Worm (Caenorhabditis elegans): Measurements from ENCODE around the gene F47D12.9.
A peak's percentile ranks its signal among the peaks of the same experiment; 100 is the strongest.

Gene F47D12.9

DNA sequence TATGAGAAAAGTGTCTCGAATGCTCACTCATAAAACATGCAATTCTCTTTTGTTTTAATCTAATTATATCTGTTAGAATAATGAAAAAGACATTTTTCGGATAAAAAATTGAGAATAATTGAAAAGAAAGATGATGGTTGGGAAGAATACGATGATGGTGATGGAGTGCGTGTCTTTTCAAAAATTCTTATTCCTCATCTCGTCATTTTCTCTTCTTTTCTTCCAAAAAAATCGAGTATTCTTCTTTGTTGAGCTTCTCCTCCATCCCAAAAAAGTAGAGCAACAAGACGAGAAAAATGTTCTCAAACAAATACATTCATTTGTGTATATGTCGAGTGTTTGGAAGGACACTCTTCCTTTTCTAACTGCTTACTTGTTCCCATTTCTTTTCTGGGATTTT lies 5.6 kb downstream of the F47D12.9 start:
- TF ChIP-seq sea-1 (GFP tag; conservative IDR thresholded peaks at IDR 0.05), result no peak
- TF ChIP-seq ceh-13 (GFP tag; optimal IDR thresholded peaks at IDR 0.05), result no peak
- TF ChIP-seq B0310.2 (tag; optimal IDR thresholded peaks at IDR 0.05), result no peak
- TF ChIP-seq scrt-1 (GFP tag; IDR thresholded peaks at IDR 0.05), result no peak
- no peak for TF ChIP-seq ama-1 (optimal IDR thresholded peaks at IDR 0.05)
- TF ChIP-seq tbx-37 (GFP tag; conservative IDR thresholded peaks at IDR 0.05), result no peak
- no peak for TF ChIP-seq hmg-4 (GFP tag; optimal IDR thresholded peaks at IDR 0.05)
- TF ChIP-seq hmbx-1 (tag; optimal IDR thresholded peaks at IDR 0.05), result no peak
- TF ChIP-seq flt-1 (GFP tag; IDR thresholded peaks at IDR 0.05), result no peak
- no peak for TF ChIP-seq ets-7 (tag; optimal IDR thresholded peaks at IDR 0.05)
- TF ChIP-seq F13C5.2 (tag; optimal IDR thresholded peaks at IDR 0.05), result no peak

DNA sequence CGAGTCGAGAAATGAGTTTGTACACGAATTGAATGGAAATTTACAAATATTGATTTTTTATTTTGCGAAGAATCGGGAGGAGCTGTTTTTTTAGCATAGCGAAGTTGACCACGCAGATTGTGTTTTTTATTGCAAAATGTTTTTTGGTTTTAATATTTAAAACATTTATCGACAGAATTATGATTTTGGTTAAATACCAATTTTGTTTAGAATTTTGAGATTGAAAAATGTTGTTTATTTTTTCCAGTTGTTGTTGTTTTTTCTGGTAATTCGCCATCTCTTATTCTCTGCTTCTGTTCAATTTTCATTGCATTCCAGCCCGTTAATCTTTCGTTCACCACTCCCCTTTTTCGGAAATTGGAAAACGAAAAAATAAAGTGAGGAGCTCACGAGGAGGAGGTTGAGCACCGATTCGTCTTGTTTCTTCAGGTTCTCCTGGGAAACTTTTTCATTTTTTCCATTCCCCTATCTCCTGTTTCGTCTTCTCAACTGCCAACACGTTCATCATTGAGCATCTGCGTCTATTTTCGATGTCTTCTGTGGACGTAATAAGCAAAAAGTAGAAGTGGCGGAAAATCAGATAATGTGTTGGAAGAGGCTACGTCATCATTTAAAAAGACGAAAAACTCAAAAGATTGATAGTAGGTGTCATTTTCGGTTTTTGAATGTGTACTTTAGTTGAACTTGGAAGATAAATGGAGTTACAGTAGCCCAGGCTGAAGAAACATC lies 7.0 kb downstream of the F47D12.9 start, which contains the start of gene F47D12.7:
Gene F47D12.7, minus strand, starts transcription at position 51 of the 729 bp plus-strand sequence.
- TF ChIP-seq hmbx-1 (tag; optimal IDR thresholded peaks at IDR 0.05), result no peak

DNA sequence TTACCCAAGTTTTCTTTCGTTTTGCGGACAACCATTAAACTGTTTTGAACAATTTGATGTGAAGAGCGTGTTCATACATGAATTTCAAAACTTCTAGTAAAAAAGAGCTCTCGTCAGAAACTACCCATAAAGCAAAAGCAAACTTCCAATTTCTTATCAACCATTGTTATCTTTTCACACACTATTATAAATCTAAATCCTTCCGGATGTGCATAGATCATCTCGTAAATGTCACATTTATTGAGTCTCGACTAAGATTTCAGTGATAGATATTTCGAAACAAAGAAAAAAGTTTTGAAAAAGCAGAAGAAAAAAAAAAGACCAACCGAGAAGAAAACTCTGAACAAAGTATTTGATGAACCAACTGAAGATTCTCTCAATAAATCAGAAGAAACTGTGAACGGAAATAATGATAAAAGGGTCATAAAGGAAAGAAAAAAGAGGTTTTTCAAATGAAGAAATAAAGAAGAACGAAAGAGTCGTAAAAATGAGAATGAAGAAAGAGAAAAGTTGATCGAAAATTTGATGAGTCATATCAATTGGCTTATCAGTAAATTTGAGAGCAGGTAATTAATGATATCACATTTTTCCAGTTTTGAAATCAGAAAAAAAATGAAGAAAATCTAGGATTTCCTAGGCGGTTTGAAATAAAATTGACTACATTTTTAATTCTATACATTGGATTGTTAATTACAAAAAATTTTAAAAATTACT lies 12.6 kb downstream of the F47D12.9 start:
- TF ChIP-seq B0310.2 (tag; optimal IDR thresholded peaks at IDR 0.05), result no peak
- no peak for TF ChIP-seq aly-1 (tag; optimal IDR thresholded peaks at IDR 0.05)
- TF ChIP-seq ceh-36 (tag; optimal IDR thresholded peaks at IDR 0.05), result no peak
- no peak for TF ChIP-seq pes-1 (GFP tag; IDR thresholded peaks at IDR 0.05)
- TF ChIP-seq tbx-37 (GFP tag; conservative IDR thresholded peaks at IDR 0.05), result no peak
- no peak for TF ChIP-seq F13C5.2 (tag; optimal IDR thresholded peaks at IDR 0.05)
- no peak for TF ChIP-seq tbx-11 (GFP tag; IDR thresholded peaks at IDR 0.05)
- TF ChIP-seq hmg-4 (GFP tag; optimal IDR thresholded peaks at IDR 0.05), result no peak
- no peak for TF ChIP-seq ets-7 (tag; optimal IDR thresholded peaks at IDR 0.05)
- no peak for TF ChIP-seq ama-1 (optimal IDR thresholded peaks at IDR 0.05)
- no peak for TF ChIP-seq tra-4 (tag; optimal IDR thresholded peaks at IDR 0.05)
- no peak for TF ChIP-seq ceh-13 (GFP tag; optimal IDR thresholded peaks at IDR 0.05)
- TF ChIP-seq flt-1 (GFP tag; IDR thresholded peaks at IDR 0.05), result no peak
- TF ChIP-seq hmbx-1 (tag; optimal IDR thresholded peaks at IDR 0.05), result no peak
- TF ChIP-seq sea-1 (GFP tag; conservative IDR thresholded peaks at IDR 0.05), result no peak
- no peak for TF ChIP-seq hnd-1 (tag; optimal IDR thresholded peaks at IDR 0.05)
- TF ChIP-seq scrt-1 (GFP tag; IDR thresholded peaks at IDR 0.05), result no peak

DNA sequence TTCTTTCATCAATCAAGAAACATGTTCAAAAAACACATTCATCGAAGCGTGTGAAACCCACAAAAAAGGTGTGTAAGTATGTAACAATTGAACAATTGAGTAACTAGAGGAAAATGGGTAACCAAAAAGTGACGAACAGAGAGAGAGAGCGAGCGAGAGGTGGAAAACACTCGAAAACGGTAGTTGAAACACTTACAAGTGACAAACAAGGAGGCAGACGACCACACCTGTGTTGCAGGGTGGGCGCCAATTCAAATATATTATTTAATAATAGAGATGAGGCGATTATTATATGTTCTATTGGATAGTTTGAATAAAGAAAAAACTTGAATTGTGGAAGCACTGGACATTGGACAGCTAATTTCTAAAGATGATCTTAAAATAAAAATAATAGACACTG lies 13.8 kb downstream of the F47D12.9 start:
- no peak for TF ChIP-seq hmbx-1 (tag; optimal IDR thresholded peaks at IDR 0.05)

DNA sequence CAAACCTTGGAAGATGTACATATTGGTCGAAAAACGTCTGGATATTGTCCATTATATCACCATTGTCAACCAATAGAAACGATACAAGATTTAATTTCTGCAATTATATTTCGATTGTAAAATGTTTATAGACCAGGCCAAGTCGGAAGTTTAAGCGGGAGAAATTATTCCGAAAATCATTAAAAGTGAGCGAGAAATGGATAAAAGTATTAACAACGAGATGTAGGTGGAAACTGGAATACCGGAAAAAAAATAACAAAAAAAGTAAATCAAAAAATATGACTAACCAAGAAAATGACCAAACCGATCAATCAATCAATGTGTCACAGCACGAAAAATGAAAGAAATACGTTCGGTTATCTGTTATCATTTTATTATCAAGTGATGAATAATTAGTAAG lies 16.0 kb downstream of the F47D12.9 start, which contains the start of gene F47D12.6:
Gene F47D12.6, minus strand, starts transcription at position 101 of the 400 bp plus-strand sequence.
- TF ChIP-seq ceh-13 (GFP tag; optimal IDR thresholded peaks at IDR 0.05) (no peak), hmg-4 (GFP tag; optimal IDR thresholded peaks at IDR 0.05) (no peak), tbx-11 (GFP tag; IDR thresholded peaks at IDR 0.05) (no peak), scrt-1 (GFP tag; IDR thresholded peaks at IDR 0.05) (no peak), sea-1 (GFP tag; conservative IDR thresholded peaks at IDR 0.05) (no peak), hnd-1 (tag; optimal IDR thresholded peaks at IDR 0.05) (no peak), tra-4 (tag; optimal IDR thresholded peaks at IDR 0.05) (no peak), tbx-37 (GFP tag; conservative IDR thresholded peaks at IDR 0.05) (no peak), B0310.2 (tag; optimal IDR thresholded peaks at IDR 0.05) (no peak), flt-1 (GFP tag; IDR thresholded peaks at IDR 0.05) (no peak)

DNA sequence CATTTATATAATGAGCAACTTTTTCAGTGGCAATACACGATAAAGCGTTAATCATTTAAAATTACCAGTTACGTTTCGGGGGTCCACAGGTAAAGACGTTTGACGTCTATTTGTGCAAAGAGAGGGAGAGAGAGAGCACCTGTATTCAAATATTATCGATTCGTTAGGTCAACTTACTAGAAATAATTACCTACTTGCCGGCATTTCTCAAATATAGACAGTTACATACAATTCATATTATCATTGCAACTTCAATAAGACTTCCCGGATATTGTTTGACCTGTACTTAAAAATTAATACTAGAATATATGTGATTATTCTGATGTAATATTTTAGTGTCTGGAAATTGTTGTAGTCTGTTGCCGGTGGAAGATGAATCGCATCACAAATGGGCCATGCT lies 17.3 kb downstream of the F47D12.9 start, which contains the start of gene gadr-3:
Gene gadr-3, minus strand, starts transcription at position 101 of the 400 bp plus-strand sequence.
- no peak for TF ChIP-seq sea-1 (GFP tag; conservative IDR thresholded peaks at IDR 0.05)
- TF ChIP-seq scrt-1 (GFP tag; IDR thresholded peaks at IDR 0.05), result no peak
- no peak for TF ChIP-seq hmg-4 (GFP tag; optimal IDR thresholded peaks at IDR 0.05)
- TF ChIP-seq flt-1 (GFP tag; IDR thresholded peaks at IDR 0.05), result no peak

DNA sequence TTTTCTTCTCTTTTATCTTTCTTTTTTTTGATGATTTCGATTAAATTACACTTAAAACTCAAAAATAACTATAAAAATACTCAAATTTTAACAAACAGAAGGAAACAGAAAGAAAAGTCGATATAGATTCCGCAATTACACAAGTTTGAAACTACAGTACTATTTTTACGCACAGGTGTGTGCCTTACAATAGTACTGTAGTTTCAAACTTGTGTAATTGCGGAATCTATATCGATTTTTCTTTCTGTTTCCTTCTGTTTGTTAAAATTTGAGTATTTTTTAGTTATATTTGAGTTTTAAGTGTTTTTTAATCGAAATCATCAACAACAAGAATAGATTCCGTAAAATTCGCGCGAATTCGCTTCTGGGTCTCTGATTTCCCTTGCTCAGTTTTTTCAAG lies 20.2 kb downstream of the F47D12.9 start:
- no peak for TF ChIP-seq ceh-13 (GFP tag; optimal IDR thresholded peaks at IDR 0.05)

DNA sequence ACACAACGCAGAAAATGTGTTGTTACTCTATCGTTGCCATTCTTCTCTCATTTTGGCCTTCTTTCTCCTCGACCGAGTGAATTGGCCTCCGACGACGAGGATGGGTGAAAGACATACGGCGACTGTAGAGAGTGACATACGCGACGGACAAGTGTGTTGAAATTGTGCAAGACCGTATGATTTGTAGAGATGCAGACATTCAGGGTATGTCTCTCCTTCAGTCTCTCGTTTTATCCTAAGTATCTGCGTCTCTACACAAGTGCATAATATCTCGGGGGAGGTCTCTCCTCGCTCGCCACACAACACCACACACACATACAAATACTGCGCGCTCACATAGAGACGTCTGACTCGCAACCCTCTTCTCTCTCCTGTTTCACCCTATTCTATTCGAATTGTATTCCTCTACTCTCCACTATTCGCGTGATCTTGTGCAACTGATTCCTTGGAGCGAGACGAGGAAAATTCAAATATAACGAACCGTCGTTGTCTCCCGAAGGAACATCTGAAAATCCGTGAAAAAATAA lies 23.0 kb downstream of the F47D12.9 start, which contains the start of gene hmg-1.2:
Gene hmg-1.2, plus strand, starts transcription at position 311 of the 527 bp plus-strand sequence.
- TF ChIP-seq tbx-37 (GFP tag; conservative IDR thresholded peaks at IDR 0.05) (no peak), F13C5.2 (tag; optimal IDR thresholded peaks at IDR 0.05) (peak; percentile 24), hmg-4 (GFP tag; optimal IDR thresholded peaks at IDR 0.05) (peak; percentile 87)

DNA sequence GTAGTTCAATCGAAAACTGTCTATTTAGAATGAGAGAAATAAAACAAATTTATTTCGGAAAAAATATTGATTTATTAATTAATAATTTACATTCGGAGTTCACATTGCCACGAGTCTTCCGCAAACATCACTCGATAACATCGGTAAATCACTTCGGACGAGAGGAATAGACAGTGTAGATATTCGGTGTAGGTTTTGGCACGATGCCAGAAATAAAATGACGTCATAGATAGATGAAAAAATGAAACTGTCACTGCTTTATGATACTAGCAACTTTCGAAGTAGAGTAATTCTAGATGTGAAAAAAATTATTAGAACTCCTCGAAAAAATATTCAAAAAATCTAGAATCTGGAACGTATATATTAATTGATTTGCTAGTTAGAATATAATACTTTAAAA lies 23.7 kb downstream of the F47D12.9 start:
- no peak for TF ChIP-seq ets-7 (tag; optimal IDR thresholded peaks at IDR 0.05)
- no peak for TF ChIP-seq scrt-1 (GFP tag; IDR thresholded peaks at IDR 0.05)
- TF ChIP-seq F13C5.2 (tag; optimal IDR thresholded peaks at IDR 0.05), result no peak
- no peak for TF ChIP-seq tbx-11 (GFP tag; IDR thresholded peaks at IDR 0.05)
- no peak for TF ChIP-seq hmg-4 (GFP tag; optimal IDR thresholded peaks at IDR 0.05)
- no peak for TF ChIP-seq tbx-37 (GFP tag; conservative IDR thresholded peaks at IDR 0.05)
- TF ChIP-seq hnd-1 (tag; optimal IDR thresholded peaks at IDR 0.05), result no peak
- no peak for TF ChIP-seq hmbx-1 (tag; optimal IDR thresholded peaks at IDR 0.05)
- TF ChIP-seq ceh-13 (GFP tag; optimal IDR thresholded peaks at IDR 0.05), result no peak
- TF ChIP-seq sea-1 (GFP tag; conservative IDR thresholded peaks at IDR 0.05), result no peak
- TF ChIP-seq ama-1 (optimal IDR thresholded peaks at IDR 0.05), result no peak
- TF ChIP-seq ceh-36 (tag; optimal IDR thresholded peaks at IDR 0.05), result no peak
- no peak for TF ChIP-seq B0310.2 (tag; optimal IDR thresholded peaks at IDR 0.05)

Measured in whole organism, early embryonic.